Worm (Caenorhabditis elegans) whole organism, midembryonic: ENCODE results near the gene F23F1.4.

ENCODE experiments used
- flt-1 ChIP-seq: fragments of 200-800 bp; sonication (Bioruptor generic); IDR thresholded peaks from 2 replicates; pipeline ENCODE4 v1.3.6; 2022; ENCODE audit warnings: missing genetic modification characterization, missing compliant biosample characterization
- ref-1 ChIP-seq: fragments of 200-800 bp; sonication (Bioruptor generic); conservative IDR thresholded peaks from 2 replicates; pipeline ENCODE4 v1.3.6; 2022; ENCODE audit warnings: missing genetic modification reagents, missing genetic modification characterization, missing compliant biosample characterization
- tab-1 ChIP-seq: fragments of 200-800 bp; sonication (Bioruptor generic); IDR thresholded peaks from 2 replicates; pipeline ENCODE4 v1.3.6; 2022; ENCODE audit warnings: missing genetic modification characterization, missing compliant biosample characterization
- ztf-23 ChIP-seq: fragments of 200-800 bp; sonication (Bioruptor generic); IDR thresholded peaks from 2 replicates; pipeline ENCODE4 v1.3.6; 2022; ENCODE audit warnings: missing genetic modification reagents, missing genetic modification characterization, missing compliant biosample characterization
- ztf-29 ChIP-seq: fragments of 200-800 bp; sonication (Bioruptor generic); IDR thresholded peaks from 2 replicates; pipeline ENCODE4 v1.3.6; 2022; ENCODE audit warnings: missing genetic modification reagents, missing genetic modification characterization, missing compliant biosample characterization

- TF ChIP-seq flt-1 (GFP tag; lab: Robert Waterston, UW): no peak
- no peak for TF ChIP-seq ref-1 (GFP tag; lab: Robert Waterston, UW)
- TF ChIP-seq ztf-29: no peak
- no peak for TF ChIP-seq tab-1 (GFP tag; lab: Robert Waterston, UW)
- no peak for TF ChIP-seq ztf-23 (GFP tag; lab: Robert Waterston, UW)
Observed at ce11 chrII:73892-74291, 45.7 kb upstream of the F23F1.4 start.
